Fruit fly (Drosophila melanogaster) whole organism, wandering third instar larva: ENCODE results near the gene CG42300.

Experiments
- Abd-B ChIP-seq: fragments of >200 bp; optimal IDR thresholded peaks from 2 replicates; lab custom pipeline; 2017; ENCODE audit warnings: missing biosample characterization, missing genetic modification characterization
- CG32264 ChIP-seq: fragments of 200-800 bp; sonication (Bioruptor generic); optimal IDR thresholded peaks from 2 replicates; lab custom pipeline; 2016; ENCODE audit warnings: missing biosample characterization, missing genetic modification characterization
- CG9705 ChIP-seq: fragments of 200-800 bp; sonication (Bioruptor generic); optimal IDR thresholded peaks from 2 replicates; lab custom pipeline; 2018; ENCODE audit warnings: missing biosample characterization, mild to moderate bottlenecking, missing genetic modification characterization
- CrebA ChIP-seq: fragments of 200-800 bp; sonication (Bioruptor generic); optimal IDR thresholded peaks from 2 replicates; lab custom pipeline; 2016; ENCODE audit warnings: missing biosample characterization, mild to moderate bottlenecking, missing genetic modification characterization, borderline replicate concordance
- Dfd ChIP-seq: fragments of >200 bp; optimal IDR thresholded peaks from 2 replicates; lab custom pipeline; 2017; ENCODE audit warnings: missing biosample characterization, missing genetic modification characterization
- Dif ChIP-seq: fragments of 200-275, 200-300 bp; sonication (Bioruptor generic); optimal IDR thresholded peaks from 2 replicates; lab custom pipeline; 2018; ENCODE audit warnings: missing biosample characterization, missing genetic modification characterization; ENCODE audit not compliant: partially characterized antibody
- GATAd ChIP-seq: sonication (Bioruptor generic); optimal IDR thresholded peaks from 2 replicates; lab custom pipeline; 2016; ENCODE audit warnings: missing biosample characterization, missing genetic modification characterization
- HLH106 ChIP-seq: fragments of 200-800 bp; optimal IDR thresholded peaks from 3 replicates; lab custom pipeline; 2019; ENCODE audit warnings: missing biosample characterization, mild to moderate bottlenecking, missing genetic modification characterization, moderate library complexity
- Hnf4 ChIP-seq: fragments of 200-800 bp; sonication (Bioruptor generic); optimal IDR thresholded peaks from 2 replicates; lab custom pipeline; 2016; ENCODE audit warnings: missing biosample characterization, mild to moderate bottlenecking, missing genetic modification characterization
- Hr78 ChIP-seq: fragments of >200 bp; optimal IDR thresholded peaks from 2 replicates; lab custom pipeline; 2017; ENCODE audit warnings: missing biosample characterization, missing genetic modification characterization
- Hr83 ChIP-seq: fragments of 200-300 bp; sonication (Bioruptor generic); optimal IDR thresholded peaks from 2 replicates; lab custom pipeline; 2016; ENCODE audit warnings: missing biosample characterization, mild to moderate bottlenecking, missing genetic modification characterization, moderate library complexity; ENCODE audit not compliant: poor library complexity, severe bottlenecking
- Jra ChIP-seq: sonication (Bioruptor generic); optimal IDR thresholded peaks from 2 replicates; lab custom pipeline; 2016; ENCODE audit warnings: missing biosample characterization, missing genetic modification characterization
- Mio ChIP-seq: sonication (Bioruptor generic); optimal IDR thresholded peaks from 2 replicates; lab custom pipeline; 2016; ENCODE audit warnings: missing biosample characterization, missing genetic modification characterization
- Myc ChIP-seq: fragments of >200 bp; optimal IDR thresholded peaks from 2 replicates; lab custom pipeline; 2017
- N ChIP-seq: fragments of >200 bp; optimal IDR thresholded peaks from 2 replicates; lab custom pipeline; 2018; ENCODE audit warnings: missing biosample characterization, missing external identifiers, missing genetic modification characterization
- OdsH ChIP-seq: fragments of 200-800 bp; sonication (Bioruptor generic); optimal IDR thresholded peaks from 2 replicates; lab custom pipeline; 2016; ENCODE audit warnings: missing biosample characterization, mild to moderate bottlenecking, missing genetic modification characterization
- Rel ChIP-seq, 2 experiments: fragments of 200-800 bp; sonication (Bioruptor generic) in 1 of 2; optimal IDR thresholded peaks; 2 replicates in 1 of 2; 3 replicates in 1 of 2; lab custom pipeline; 2016 to 2019; ENCODE audit warnings: mild to moderate bottlenecking in 2 of 2, missing biosample characterization in 2 of 2, missing genetic modification characterization in 2 of 2, moderate library complexity in 1 of 2
- Sp1 ChIP-seq: fragments of 200-800 bp; sonication (Bioruptor generic); optimal IDR thresholded peaks from 3 replicates; lab custom pipeline; 2019; ENCODE audit warnings: missing biosample characterization, mild to moderate bottlenecking, missing genetic modification characterization, moderate library complexity
- Vsx2 ChIP-seq: fragments of 200-300, 225-300 bp; sonication (Bioruptor generic); optimal IDR thresholded peaks from 2 replicates; lab custom pipeline; 2018; ENCODE audit warnings: missing biosample characterization, missing genetic modification characterization; ENCODE audit not compliant: partially characterized antibody
- br ChIP-seq: fragments of 200-800 bp; sonication (Bioruptor generic); optimal IDR thresholded peaks from 2 replicates; lab custom pipeline; 2016; ENCODE audit warnings: missing biosample characterization, missing genetic modification characterization
- dl ChIP-seq, 2 experiments: fragments of 175-275, 200-275 bp in 1 of 2; fragments of 200-275 bp in 1 of 2; sonication (Bioruptor generic); optimal IDR thresholded peaks; lab custom pipeline; 2018; ENCODE audit warnings: mild to moderate bottlenecking in 2 of 2, missing biosample characterization in 2 of 2, missing genetic modification characterization in 2 of 2, moderate library complexity in 2 of 2; ENCODE audit not compliant: partially characterized antibody in 2 of 2, insufficient read depth in 1 of 2
- dmrt93B ChIP-seq: fragments of 200-800 bp; sonication (Bioruptor generic); optimal IDR thresholded peaks from 2 replicates; lab custom pipeline; 2018; ENCODE audit warnings: missing biosample characterization, mild to moderate bottlenecking, missing genetic modification characterization
- dsf ChIP-seq: sonication (Bioruptor generic); optimal IDR thresholded peaks from 2 replicates; lab custom pipeline; 2016; ENCODE audit warnings: missing biosample characterization, missing genetic modification characterization, borderline replicate concordance
- ey ChIP-seq: fragments of 200-800 bp; sonication (Bioruptor generic); optimal IDR thresholded peaks from 2 replicates; lab custom pipeline; 2016; ENCODE audit warnings: missing biosample characterization, missing genetic modification characterization
- foxo ChIP-seq, 2 experiments: fragments of 200-800 bp; sonication (Bioruptor generic); optimal IDR thresholded peaks; 2 replicates in 1 of 2; 3 replicates in 1 of 2; lab custom pipeline; 2016 to 2017; ENCODE audit warnings: missing biosample characterization in 2 of 2, missing genetic modification characterization in 2 of 2
- fru ChIP-seq: fragments of 200-800 bp; sonication (Bioruptor generic); optimal IDR thresholded peaks from 3 replicates; lab custom pipeline; 2016; ENCODE audit warnings: missing biosample characterization, mild to moderate bottlenecking, missing genetic modification characterization
- h ChIP-seq: fragments of 200-800 bp; sonication (Bioruptor generic); optimal IDR thresholded peaks from 3 replicates; lab custom pipeline; 2016; ENCODE audit warnings: missing biosample characterization, mild to moderate bottlenecking, missing genetic modification characterization
- jim ChIP-seq: fragments of 175-275, 200-325 bp; sonication (Bioruptor generic); optimal IDR thresholded peaks from 2 replicates; lab custom pipeline; 2016; ENCODE audit warnings: missing biosample characterization, mild to moderate bottlenecking, missing genetic modification characterization
- lola ChIP-seq: fragments of >200 bp; optimal IDR thresholded peaks from 2 replicates; lab custom pipeline; 2017; ENCODE audit warnings: missing biosample characterization, missing genetic modification characterization
- psq ChIP-seq: fragments of 200-800 bp; sonication (Bioruptor generic); optimal IDR thresholded peaks from 3 replicates; lab custom pipeline; 2017; ENCODE audit warnings: missing biosample characterization, mild to moderate bottlenecking, missing genetic modification characterization, moderate library complexity
- rgr ChIP-seq: fragments of 200-800 bp; sonication (Bioruptor generic); optimal IDR thresholded peaks from 3 replicates; lab custom pipeline; 2016; ENCODE audit warnings: missing biosample characterization, mild to moderate bottlenecking, missing genetic modification characterization
- sage ChIP-seq: fragments of 200-800 bp; sonication (Bioruptor generic); optimal IDR thresholded peaks from 2 replicates; lab custom pipeline; 2016; ENCODE audit warnings: missing biosample characterization, mild to moderate bottlenecking, missing genetic modification characterization
- sv ChIP-seq: fragments of 200-800 bp; sonication (Bioruptor generic); optimal IDR thresholded peaks from 3 replicates; lab custom pipeline; 2016; ENCODE audit warnings: missing biosample characterization, missing genetic modification characterization
- usp ChIP-seq: fragments of >200 bp; optimal IDR thresholded peaks from 2 replicates; lab custom pipeline; 2017; ENCODE audit warnings: missing biosample characterization, missing genetic modification characterization
- woc ChIP-seq: sonication (Bioruptor generic); optimal IDR thresholded peaks from 2 replicates; lab custom pipeline; 2016; ENCODE audit warnings: missing biosample characterization, mild to moderate bottlenecking, missing genetic modification characterization

The CG42300 gene

dm6 chrX:15574384-15574783 is 18.5 kb upstream of the CG42300 start, which contains the start of gene CG9213:
TSS of gene CG9213 (minus strand) at chrX:15574535.
- TF ChIP-seq Hr83 (GFP tag; lab: Kevin White, UChicago) (peak; percentile 41), woc (GFP tag; lab: Kevin White, UChicago) (peak; percentile 30), Rel (GFP tag; optimal IDR thresholded peaks at IDR 0.05; lab: Kevin White, UChicago) (no peak), Rel (tag; optimal IDR thresholded peaks at IDR 0.05; lab: Kevin White, UChicago) (peak; percentile 49), lola (no peak), Hr78 (GFP tag; lab: Kevin White, UChicago) (no peak)

- TF ChIP-seq CG9705 (no peak), Rel (GFP tag; optimal IDR thresholded peaks at IDR 0.05; lab: Kevin White, UChicago) (no peak), Rel (tag; optimal IDR thresholded peaks at IDR 0.05; lab: Kevin White, UChicago) (peak; percentile 68), Myc (no peak), sv (GFP tag; lab: Kevin White, UChicago) (no peak), usp (GFP tag; lab: Kevin White, UChicago) (no peak), lola (no peak), sage (GFP tag; lab: Kevin White, UChicago) (peak; percentile 67)
- TF ChIP-seq, all 38 proteins: peak for 2
Measured at dm6 chrX:15571939-15572338, 16.1 kb upstream of the CG42300 start, which contains the start of gene CG15643. TSS of gene CG15643 (minus strand) at chrX:15572149.

dm6 chrX:15568983-15569370 is 13.1 kb upstream of the CG42300 start, which contains the start of gene CG7860:
TSS of gene CG7860 (plus strand) at chrX:15568993.
- TF ChIP-seq psq (no peak), Rel (GFP tag; optimal IDR thresholded peaks at IDR 0.05; lab: Kevin White, UChicago) (no peak), Rel (tag; optimal IDR thresholded peaks at IDR 0.05; lab: Kevin White, UChicago) (no peak), Mio (no peak), woc (GFP tag; lab: Kevin White, UChicago) (peak; percentile 1), Sp1 (GFP tag; lab: Kevin White, UChicago) (peak; percentile 7), Myc (no peak), HLH106 (tag; lab: Kevin White, UChicago) (no peak), Abd-B (GFP tag; lab: Kevin White, UChicago) (no peak), usp (GFP tag; lab: Kevin White, UChicago) (no peak), dmrt93B (no peak), Hnf4 (GFP tag; lab: Kevin White, UChicago) (no peak), OdsH (no peak), Hr83 (GFP tag; lab: Kevin White, UChicago) (no peak), Dif (GFP tag; lab: Kevin White, UChicago) (peak; percentile 47), sv (GFP tag; lab: Kevin White, UChicago) (no peak), rgr (GFP tag; lab: Kevin White, UChicago) (no peak)

- TF ChIP-seq HLH106 (tag; lab: Kevin White, UChicago) = peak; percentile 29
- no peak for TF ChIP-seq br (GFP tag; lab: Kevin White, UChicago)
- no peak for TF ChIP-seq Dif (GFP tag; lab: Kevin White, UChicago)
- TF ChIP-seq h (GFP tag; lab: Kevin White, UChicago) = peak; percentile 3
- TF ChIP-seq Hr83 (GFP tag; lab: Kevin White, UChicago) = peak; percentile 54
- peak; percentile 18 for TF ChIP-seq Rel (GFP tag; optimal IDR thresholded peaks at IDR 0.05; lab: Kevin White, UChicago)
- TF ChIP-seq Rel (tag; optimal IDR thresholded peaks at IDR 0.05; lab: Kevin White, UChicago) = peak; percentile 24
- TF ChIP-seq psq = peak; percentile 31
- TF ChIP-seq dmrt93B = peak; percentile 22
- TF ChIP-seq woc (GFP tag; lab: Kevin White, UChicago) = peak; percentile 6
- TF ChIP-seq Sp1 (GFP tag; lab: Kevin White, UChicago) = peak; percentile 37
Measured at dm6 chrX:15568353-15568982, 12.6 kb upstream of the CG42300 start.

- TF ChIP-seq N (GFP tag; lab: Kevin White, UChicago) (no peak), fru (GFP tag; lab: Kevin White, UChicago) (peak; percentile 93), Vsx2 (GFP tag; lab: Kevin White, UChicago) (no peak), Dfd (GFP tag; lab: Kevin White, UChicago) (no peak), foxo (GFP tag; optimal IDR thresholded peaks at IDR 0.05; lab: Kevin White, UChicago) (peak; percentile 34 to 92), CG9705 (peak; percentile 91), GATAd (GFP tag; lab: Kevin White, UChicago) (no peak), psq (peak; percentile 81), sv (GFP tag; lab: Kevin White, UChicago) (peak; percentile 94), h (GFP tag; lab: Kevin White, UChicago) (peak; percentile 91), lola (no peak), OdsH (peak; percentile 88), CG32264 (peak; percentile 51), Sp1 (GFP tag; lab: Kevin White, UChicago) (peak; percentile 90), ey (GFP tag; lab: Kevin White, UChicago) (peak; percentile 87), CrebA (GFP tag; lab: Kevin White, UChicago) (peak; percentile 36), woc (GFP tag; lab: Kevin White, UChicago) (peak; percentile 92), Abd-B (GFP tag; lab: Kevin White, UChicago) (no peak), dsf (GFP tag; lab: Kevin White, UChicago) (peak; percentile 39), Rel (GFP tag; optimal IDR thresholded peaks at IDR 0.05; lab: Kevin White, UChicago) (peak; percentile 64), Rel (tag; optimal IDR thresholded peaks at IDR 0.05; lab: Kevin White, UChicago) (peak; percentile 48), br (GFP tag; lab: Kevin White, UChicago) (peak; percentile 92), jim (GFP tag; lab: Kevin White, UChicago) (no peak), Jra (GFP tag; lab: Kevin White, UChicago) (peak; percentile 54), sage (GFP tag; lab: Kevin White, UChicago) (peak; percentile 84), usp (GFP tag; lab: Kevin White, UChicago) (no peak), dl (GFP tag; optimal IDR thresholded peaks at IDR 0.05; lab: Kevin White, UChicago; ENCODE audit: insufficient read depth in 1 of 2, partially characterized antibody in 2 of 2) (no peak)
Measured at dm6 chrX:15554256-15554678, 1.6 kb downstream of the CG42300 start, which contains the start of gene Ac13E. TSS of gene Ac13E (minus strand) at chrX:15554278.
